Fruit fly (Drosophila melanogaster): ENCODE measurements around the gene CG7126.

CG7126 gene

dm6 chr3R:18310766-18311367, 8.2 kb upstream of the CG7126 start (continued):
- TF ChIP-seq bigmax (GFP tag; optimal IDR thresholded peaks at IDR 0.05) (no peak), CG4282 (GFP tag; optimal IDR thresholded peaks at IDR 0.05) (no peak), grn (GFP tag; optimal IDR thresholded peaks at IDR 0.05) (no peak), crp (GFP tag; optimal IDR thresholded peaks at IDR 0.05) (no peak), hth (optimal IDR thresholded peaks at IDR 0.05) (no peak), Deaf1 (tag; optimal IDR thresholded peaks at IDR 0.05) (no peak), CG8388 (GFP tag; optimal IDR thresholded peaks at IDR 0.05) (no peak), amos (GFP tag; IDR thresholded peaks at IDR 0.05; ENCODE audit: partially characterized antibody) (no peak), Vsx1 (GFP tag; optimal IDR thresholded peaks at IDR 0.05) (no peak), pita (GFP tag; optimal IDR thresholded peaks at IDR 0.05) (no peak), sima (GFP tag; optimal IDR thresholded peaks at IDR 0.05) (no peak), Fer1 (GFP tag; optimal IDR thresholded peaks at IDR 0.05) (no peak), seq (GFP tag; IDR thresholded peaks at IDR 0.05) (no peak), CG15011 (GFP tag; optimal IDR thresholded peaks at IDR 0.05) (no peak), CG6272 (GFP tag; IDR thresholded peaks at IDR 0.05) (0 out of 2 replicates have a peak, but pooled peaks have one; percentile 19), YL-1 (GFP tag; optimal IDR thresholded peaks at IDR 0.05) (no peak), Doc3 (GFP tag; IDR thresholded peaks at IDR 0.05; ENCODE audit: partially characterized antibody) (no peak), D (optimal IDR thresholded peaks at IDR 0.05) (no peak), D (GFP tag; optimal IDR thresholded peaks at IDR 0.05) (no peak), Hr39 (optimal IDR thresholded peaks at IDR 0.05) (no peak), CG8924 (tag; optimal IDR thresholded peaks at IDR 0.05) (no peak), CG18262 (tag; optimal IDR thresholded peaks at IDR 0.05) (no peak), CG1603 (tag; optimal IDR thresholded peaks at IDR 0.05) (no peak), BtbVII (GFP tag; optimal IDR thresholded peaks at IDR 0.05) (no peak), kay (GFP tag; optimal IDR thresholded peaks at IDR 0.05) (no peak), tio (GFP tag; optimal IDR thresholded peaks at IDR 0.05) (no peak), CG12769 (tag; optimal IDR thresholded peaks at IDR 0.05) (peak; percentile 95), CG17186 (GFP tag; optimal IDR thresholded peaks at IDR 0.05) (no peak), gt (GFP tag; IDR thresholded peaks at IDR 0.05) (no peak), CG15269 (tag; optimal IDR thresholded peaks at IDR 0.05) (no peak), CG7271 (tag; optimal IDR thresholded peaks at IDR 0.05) (no peak), CG8281 (tag; optimal IDR thresholded peaks at IDR 0.05) (no peak), Bdp1 (GFP tag; optimal IDR thresholded peaks at IDR 0.05) (no peak), Sox102F (GFP tag; optimal IDR thresholded peaks at IDR 0.05) (no peak), Mes4 (GFP tag; optimal IDR thresholded peaks at IDR 0.05) (no peak), sqz (GFP tag; optimal IDR thresholded peaks at IDR 0.05) (no peak), btn (GFP tag; optimal IDR thresholded peaks at IDR 0.05) (no peak), Nf-YA (GFP tag; IDR thresholded peaks at IDR 0.05) (no peak), odd (GFP tag; optimal IDR thresholded peaks at IDR 0.05) (peak; percentile 47), nerfin-2 (GFP tag; IDR thresholded peaks at IDR 0.05; ENCODE audit: partially characterized antibody) (0 out of 2 replicates have a peak, but pooled peaks have one; percentile 16), CG18599 (GFP tag; optimal IDR thresholded peaks at IDR 0.05) (no peak), ci (GFP tag; IDR thresholded peaks at IDR 0.05) (peak; percentile 59; the same call in 1 of the 3 replicates), Dek (tag; optimal IDR thresholded peaks at IDR 0.05) (no peak), CG4360 (GFP tag; IDR thresholded peaks at IDR 0.05) (no peak), Dip3 (GFP tag; optimal IDR thresholded peaks at IDR 0.05) (no peak), CG9876 (GFP tag; optimal IDR thresholded peaks at IDR 0.05) (no peak), lola (GFP tag; optimal IDR thresholded peaks at IDR 0.05) (no peak), Xbp1 (GFP tag; optimal IDR thresholded peaks at IDR 0.05) (no peak), CG16863 (GFP tag; optimal IDR thresholded peaks at IDR 0.05) (peak; percentile 1), CkIIα-i1 (GFP tag; IDR thresholded peaks at IDR 0.05) (no peak), chn (GFP tag; optimal IDR thresholded peaks at IDR 0.05) (no peak)
